Worm (Caenorhabditis elegans) whole organism, young adult: ENCODE data around the gene oac-23.

ENCODE experiments used
- B0035.1 ChIP-seq: sonication (generic microtip); optimal IDR thresholded peaks from 2 replicates; lab custom pipeline; 2016; ENCODE audit warnings: missing genetic modification characterization, mild to moderate bottlenecking, missing compliant biosample characterization, missing genotype, missing genetic modification reagents
- F10E7.11 ChIP-seq: sonication (generic microtip); optimal IDR thresholded peaks from 2 replicates; lab custom pipeline; 2017; ENCODE audit warnings: mild to moderate bottlenecking, missing genetic modification characterization, moderate library complexity, missing compliant biosample characterization
- F49E8.2 ChIP-seq: sonication (generic microtip); optimal IDR thresholded peaks from 3 replicates; lab custom pipeline; 2017; ENCODE audit warnings: missing genetic modification characterization, mild to moderate bottlenecking, missing compliant biosample characterization, antibody characterized with exemption, moderate library complexity; ENCODE audit not compliant: insufficient read depth
- ama-1 ChIP-seq, 3 experiments: fragments of 150-350 bp in 1 of 3; sonication (generic microtip) in 2 of 3; optimal IDR thresholded peaks; 2 replicates each; lab custom pipeline; 2014 to 2018; ENCODE audit warnings: missing biosample characterization in 2 of 3, missing genetic modification characterization in 2 of 3, missing genetic modification reagents in 2 of 3
- aptf-2 ChIP-seq: fragments of 200-800 bp; sonication (Bioruptor generic); conservative IDR thresholded peaks from 2 replicates; pipeline ENCODE4 v1.3.6; 2022; ENCODE audit warnings: missing genetic modification reagents, missing genetic modification characterization, missing compliant biosample characterization
- atf-7 ChIP-seq: sonication (generic microtip); optimal IDR thresholded peaks from 2 replicates; lab custom pipeline; 2017; ENCODE audit warnings: mild to moderate bottlenecking, missing genetic modification characterization, missing compliant biosample characterization
- dpl-1 ChIP-seq: fragments of 150-350 bp; optimal IDR thresholded peaks from 2 replicates; lab custom pipeline; 2014; ENCODE audit warnings: missing biosample characterization, missing genetic modification reagents, missing genetic modification characterization
- egrh-3 ChIP-seq: fragments of 200-800 bp; sonication (Bioruptor generic); IDR thresholded peaks from 2 replicates; pipeline ENCODE4 v1.3.6; 2022; ENCODE audit warnings: missing genetic modification reagents, missing genetic modification characterization, missing compliant biosample characterization
- hrde-1 ChIP-seq: sonication (generic microtip); optimal IDR thresholded peaks from 2 replicates; lab custom pipeline; 2016; ENCODE audit warnings: missing genetic modification characterization, mild to moderate bottlenecking, missing compliant biosample characterization, moderate library complexity, missing genotype, missing genetic modification reagents, borderline replicate concordance
- lin-54 ChIP-seq: fragments of 200-800 bp; sonication (Bioruptor generic); optimal IDR thresholded peaks from 2 replicates; lab custom pipeline; 2018; ENCODE audit warnings: mild to moderate bottlenecking, missing genetic modification characterization, missing compliant biosample characterization
- mes-4 ChIP-seq: sonication (generic microtip); optimal IDR thresholded peaks from 2 replicates; lab custom pipeline; 2016; ENCODE audit warnings: missing genotype, missing genetic modification characterization, missing compliant biosample characterization
- rpc-1 ChIP-seq, 2 experiments: fragments of 150-350 bp in 1 of 2; sonication (generic microtip) in 1 of 2; optimal IDR thresholded peaks; 2 replicates each; lab custom pipeline; 2014 to 2018; ENCODE audit warnings: missing biosample characterization in 1 of 2, missing genetic modification characterization in 1 of 2, missing genetic modification reagents in 1 of 2, missing genotype in 1 of 2
- sea-2 ChIP-seq: fragments of 200-800 bp; sonication (Bioruptor generic); IDR thresholded peaks from 2 replicates; pipeline ENCODE4 v1.3.6; 2022; ENCODE audit warnings: missing genetic modification characterization, missing compliant biosample characterization
- unc-62 ChIP-seq: fragments of 150-350 bp; optimal IDR thresholded peaks from 2 replicates; lab custom pipeline; 2014; ENCODE audit warnings: missing biosample characterization, missing genetic modification reagents, missing genetic modification characterization

DNA sequence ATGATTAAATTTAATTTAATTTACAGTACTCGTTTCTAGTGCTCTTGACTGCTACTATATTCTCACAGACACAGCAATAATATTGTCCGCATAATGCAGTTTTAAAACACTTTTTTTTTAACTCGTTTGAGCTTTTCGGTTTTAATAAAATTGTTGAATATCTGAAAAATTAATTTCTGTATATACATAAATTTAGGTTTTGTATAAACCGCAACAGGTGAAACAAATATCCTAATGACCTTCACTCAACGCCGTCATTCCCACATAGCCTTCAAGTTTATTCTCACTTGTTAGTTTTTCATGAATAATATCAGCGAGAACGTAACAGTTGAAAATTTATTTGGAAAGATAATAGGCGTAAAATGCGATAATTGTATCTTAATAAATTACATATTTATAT, 38.3 kb downstream of the oac-23 start, which contains the start of gene srz-19:
- TF ChIP-seq unc-62 (GFP tag; lab: Kevin White, UChicago), result no peak
- TF ChIP-seq aptf-2 (GFP tag; lab: Robert Waterston, UW), result no peak
- no peak for TF ChIP-seq F10E7.11 (tag; lab: Kevin White, UChicago)
- no peak for TF ChIP-seq rpc-1 (optimal IDR thresholded peaks at IDR 0.05; lab: Kevin White, UChicago)
- no peak for TF ChIP-seq rpc-1 (tag; optimal IDR thresholded peaks at IDR 0.05; lab: Kevin White, UChicago)
- TF ChIP-seq ama-1 (optimal IDR thresholded peaks at IDR 0.05; lab: Kevin White, UChicago), result no peak
- TF ChIP-seq ama-1 (GFP tag; optimal IDR thresholded peaks at IDR 0.05; lab: Kevin White, UChicago), result no peak
- TF ChIP-seq sea-2 (GFP tag; lab: Robert Waterston, UW), result no peak
- TF ChIP-seq mes-4, result no peak
- no peak for TF ChIP-seq lin-54 (GFP tag; lab: Kevin White, UChicago)
- no peak for TF ChIP-seq dpl-1 (GFP tag; lab: Kevin White, UChicago)
- no peak for TF ChIP-seq B0035.1 (tag; lab: Kevin White, UChicago)
- no peak for TF ChIP-seq F49E8.2 (tag; lab: Kevin White, UChicago)
- TF ChIP-seq atf-7 (tag; lab: Kevin White, UChicago), result no peak
- no peak for TF ChIP-seq egrh-3 (GFP tag; lab: Robert Waterston, UW)
- no peak for TF ChIP-seq hrde-1
